Worm (Caenorhabditis elegans): ENCODE results near the gene egl-9.

ce11 chrV:10483995-10484394 lies 15.7 kb downstream of the egl-9 start:
- TF ChIP-seq peb-1 (tag; optimal IDR thresholded peaks at IDR 0.05): no peak
- TF ChIP-seq ceh-16 (tag; optimal IDR thresholded peaks at IDR 0.05): no peak
- TF ChIP-seq lin-39 (tag; optimal IDR thresholded peaks at IDR 0.05): no peak
- no peak for TF ChIP-seq ceh-82 (tag; optimal IDR thresholded peaks at IDR 0.05)
- peak; percentile 34 for TF ChIP-seq sma-9 (GFP tag; optimal IDR thresholded peaks at IDR 0.05)
- TF ChIP-seq sma-9 (tag; optimal IDR thresholded peaks at IDR 0.05): no peak
- no peak for TF ChIP-seq mbf-1 (tag; optimal IDR thresholded peaks at IDR 0.05)
- no peak for TF ChIP-seq lsy-2 (tag; optimal IDR thresholded peaks at IDR 0.05)
- TF ChIP-seq unc-55 (GFP tag; optimal IDR thresholded peaks at IDR 0.05): no peak
- no peak for TF ChIP-seq nhr-11 (tag; optimal IDR thresholded peaks at IDR 0.05)
